Worm (Caenorhabditis elegans): Measurements from ENCODE around the gene clec-163.

The clec-163 gene

DNA sequence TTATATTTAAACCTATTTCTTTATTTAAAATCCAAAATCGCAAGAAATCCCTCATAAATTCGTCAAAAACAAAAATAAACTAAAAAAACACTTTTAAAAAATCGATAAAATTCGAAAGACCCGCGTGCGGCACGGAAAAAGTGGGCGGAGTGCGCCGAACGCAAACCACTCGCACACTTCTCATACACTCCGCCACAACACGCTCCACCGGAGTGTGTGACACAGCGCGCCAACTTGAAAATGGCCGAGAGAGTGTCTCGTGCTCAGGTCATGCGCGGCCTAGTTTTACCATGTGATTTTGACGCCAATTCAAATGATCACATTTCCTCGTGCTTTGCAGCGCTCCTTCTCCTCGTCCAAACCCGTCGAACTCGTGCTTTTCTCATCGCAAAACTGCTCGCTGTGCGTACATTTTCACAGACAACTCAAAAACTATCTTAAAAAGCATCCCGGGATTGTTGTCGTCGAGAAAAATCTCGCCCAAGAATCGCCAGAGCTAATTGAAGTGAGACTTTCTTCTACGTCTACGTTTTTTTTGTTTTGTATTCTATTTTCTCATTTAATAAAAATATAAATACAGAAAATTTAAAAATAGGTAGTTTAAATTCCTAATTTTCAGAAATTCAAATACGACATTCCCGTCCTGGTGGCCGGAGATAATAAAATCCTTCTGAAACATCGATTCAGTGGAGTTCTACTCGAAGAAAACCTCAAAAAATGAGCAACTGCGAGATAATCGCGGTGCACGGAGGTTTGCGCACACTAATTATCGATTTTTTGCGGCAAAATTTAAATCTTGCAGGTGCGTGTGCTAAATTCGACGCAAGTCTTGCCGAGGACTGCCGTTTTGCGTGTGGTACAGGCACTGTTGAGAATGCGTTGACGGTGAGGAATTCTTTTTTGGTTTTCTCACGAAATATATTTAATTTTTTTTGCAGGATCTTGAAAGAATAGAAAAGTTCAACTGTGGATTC, 34.8 kb upstream of the clec-163 start, which contains the start of gene tasp-1:
tasp-1 (plus strand) TSS at position 258 of the 974 bp plus-strand sequence.
- TF ChIP-seq ceh-13 (GFP tag; optimal IDR thresholded peaks at IDR 0.05) (peak; percentile 66), F13C5.2 (tag; optimal IDR thresholded peaks at IDR 0.05) (peak; percentile 99), ama-1 (optimal IDR thresholded peaks at IDR 0.05) (no peak), ets-7 (tag; optimal IDR thresholded peaks at IDR 0.05) (peak; percentile 85), B0310.2 (tag; optimal IDR thresholded peaks at IDR 0.05) (peak; percentile 67), aly-1 (tag; optimal IDR thresholded peaks at IDR 0.05) (peak; percentile 78), pes-1 (GFP tag; IDR thresholded peaks at IDR 0.05) (peak; percentile 92), scrt-1 (GFP tag; IDR thresholded peaks at IDR 0.05) (peak; percentile 85), tbx-11 (GFP tag; IDR thresholded peaks at IDR 0.05) (peak; percentile 91), tbx-37 (GFP tag; conservative IDR thresholded peaks at IDR 0.05) (peak; percentile 89), hmg-4 (GFP tag; optimal IDR thresholded peaks at IDR 0.05) (peak; percentile 98), hnd-1 (tag; optimal IDR thresholded peaks at IDR 0.05) (peak; percentile 74), ceh-36 (tag; optimal IDR thresholded peaks at IDR 0.05) (peak; percentile 81), flt-1 (GFP tag; IDR thresholded peaks at IDR 0.05) (peak; percentile 93), tra-4 (tag; optimal IDR thresholded peaks at IDR 0.05) (peak; percentile 70), hmbx-1 (tag; optimal IDR thresholded peaks at IDR 0.05) (peak; percentile 75), sea-1 (GFP tag; conservative IDR thresholded peaks at IDR 0.05) (peak; percentile 96)

DNA sequence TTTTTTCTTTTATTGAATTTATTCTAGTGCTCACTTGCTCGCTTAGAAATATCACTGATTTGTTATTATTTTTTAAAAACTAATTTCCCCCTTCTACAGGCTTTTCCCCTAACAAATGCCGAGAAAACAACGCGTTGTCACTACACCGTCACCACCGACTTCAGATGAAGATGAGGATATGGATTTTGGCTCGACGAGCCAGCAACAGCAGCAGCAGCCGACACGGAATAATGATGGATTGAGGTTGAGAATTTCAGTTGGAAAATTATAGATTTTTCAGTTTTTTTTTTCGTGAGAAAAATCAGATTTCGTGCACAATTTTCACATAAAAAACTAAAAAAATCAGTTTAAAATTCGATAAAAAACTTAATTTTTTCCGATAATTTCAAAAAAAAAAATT, 31.1 kb upstream of the clec-163 start, which contains the start of gene dpy-28:
dpy-28 (plus strand) TSS at position 100 of the 400 bp plus-strand sequence.
- TF ChIP-seq flt-1 (GFP tag; IDR thresholded peaks at IDR 0.05) (no peak), tbx-37 (GFP tag; conservative IDR thresholded peaks at IDR 0.05) (no peak), ceh-13 (GFP tag; optimal IDR thresholded peaks at IDR 0.05) (no peak), hmbx-1 (tag; optimal IDR thresholded peaks at IDR 0.05) (no peak), hnd-1 (tag; optimal IDR thresholded peaks at IDR 0.05) (no peak), hmg-4 (GFP tag; optimal IDR thresholded peaks at IDR 0.05) (no peak), B0310.2 (tag; optimal IDR thresholded peaks at IDR 0.05) (no peak), ets-7 (tag; optimal IDR thresholded peaks at IDR 0.05) (no peak), ceh-36 (tag; optimal IDR thresholded peaks at IDR 0.05) (no peak), scrt-1 (GFP tag; IDR thresholded peaks at IDR 0.05) (no peak), sea-1 (GFP tag; conservative IDR thresholded peaks at IDR 0.05) (no peak), ama-1 (optimal IDR thresholded peaks at IDR 0.05) (no peak), F13C5.2 (tag; optimal IDR thresholded peaks at IDR 0.05) (no peak), pes-1 (GFP tag; IDR thresholded peaks at IDR 0.05) (no peak), tra-4 (tag; optimal IDR thresholded peaks at IDR 0.05) (no peak), tbx-11 (GFP tag; IDR thresholded peaks at IDR 0.05) (no peak), aly-1 (tag; optimal IDR thresholded peaks at IDR 0.05) (no peak)

DNA sequence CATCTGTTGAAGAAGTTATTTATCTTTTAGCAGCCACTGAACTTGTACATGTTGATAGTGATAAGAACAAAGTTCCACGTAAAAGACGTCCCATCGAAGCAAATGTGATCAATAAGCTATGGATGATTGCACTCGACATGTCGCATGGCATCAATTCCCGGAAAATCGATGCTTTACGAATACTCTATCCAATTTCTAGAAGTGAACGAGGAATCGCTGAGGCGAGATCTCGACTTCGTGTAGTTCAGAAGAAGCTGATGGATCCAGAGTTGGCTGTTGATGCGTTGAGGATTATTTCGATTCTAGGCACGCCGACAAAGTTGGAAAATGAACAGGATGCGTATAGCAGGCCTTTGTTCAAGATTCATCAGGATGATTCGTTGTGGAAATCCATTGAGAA, 24.5 kb upstream of the clec-163 start:
- TF ChIP-seq hmg-4 (GFP tag; optimal IDR thresholded peaks at IDR 0.05), result no peak
- no peak for TF ChIP-seq B0310.2 (tag; optimal IDR thresholded peaks at IDR 0.05)
- no peak for TF ChIP-seq aly-1 (tag; optimal IDR thresholded peaks at IDR 0.05)
- TF ChIP-seq tra-4 (tag; optimal IDR thresholded peaks at IDR 0.05), result no peak
- no peak for TF ChIP-seq ama-1 (optimal IDR thresholded peaks at IDR 0.05)
- TF ChIP-seq hmbx-1 (tag; optimal IDR thresholded peaks at IDR 0.05), result no peak
- TF ChIP-seq pes-1 (GFP tag; IDR thresholded peaks at IDR 0.05), result no peak
- TF ChIP-seq flt-1 (GFP tag; IDR thresholded peaks at IDR 0.05), result no peak
- no peak for TF ChIP-seq ets-7 (tag; optimal IDR thresholded peaks at IDR 0.05)
- TF ChIP-seq ceh-13 (GFP tag; optimal IDR thresholded peaks at IDR 0.05), result no peak
- no peak for TF ChIP-seq ceh-36 (tag; optimal IDR thresholded peaks at IDR 0.05)
- no peak for TF ChIP-seq tbx-37 (GFP tag; conservative IDR thresholded peaks at IDR 0.05)
- TF ChIP-seq hnd-1 (tag; optimal IDR thresholded peaks at IDR 0.05), result no peak
- TF ChIP-seq tbx-11 (GFP tag; IDR thresholded peaks at IDR 0.05), result no peak
- TF ChIP-seq sea-1 (GFP tag; conservative IDR thresholded peaks at IDR 0.05), result no peak
- TF ChIP-seq scrt-1 (GFP tag; IDR thresholded peaks at IDR 0.05), result no peak
- no peak for TF ChIP-seq F13C5.2 (tag; optimal IDR thresholded peaks at IDR 0.05)

DNA sequence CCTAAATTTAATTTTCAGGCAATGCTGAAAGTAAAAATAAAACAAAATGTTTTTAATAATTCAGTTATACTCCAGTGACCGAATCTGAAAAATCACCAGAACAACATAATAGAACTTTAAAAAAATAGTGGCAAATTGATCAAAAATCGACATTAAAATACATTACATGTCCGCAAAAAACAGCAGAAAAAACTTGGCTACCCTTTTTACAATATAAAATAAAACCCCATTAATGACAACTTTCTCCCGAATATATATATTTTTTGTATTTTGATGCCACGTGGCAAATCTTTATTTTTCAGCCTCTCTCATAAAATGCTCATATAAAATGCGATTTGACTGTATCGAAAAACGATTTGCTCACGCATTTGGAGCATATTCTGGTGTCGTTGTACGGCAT, 12.6 kb upstream of the clec-163 start, which contains the start of gene ptr-19:
ptr-19 (plus strand) TSS at position 301 of the 400 bp plus-strand sequence.
- TF ChIP-seq ceh-13 (GFP tag; optimal IDR thresholded peaks at IDR 0.05), result no peak
- TF ChIP-seq ets-7 (tag; optimal IDR thresholded peaks at IDR 0.05), result no peak
- no peak for TF ChIP-seq tbx-11 (GFP tag; IDR thresholded peaks at IDR 0.05)
- TF ChIP-seq aly-1 (tag; optimal IDR thresholded peaks at IDR 0.05), result no peak
- TF ChIP-seq B0310.2 (tag; optimal IDR thresholded peaks at IDR 0.05), result no peak
- no peak for TF ChIP-seq flt-1 (GFP tag; IDR thresholded peaks at IDR 0.05)
- TF ChIP-seq hmbx-1 (tag; optimal IDR thresholded peaks at IDR 0.05), result no peak
- TF ChIP-seq ama-1 (optimal IDR thresholded peaks at IDR 0.05), result no peak
- TF ChIP-seq F13C5.2 (tag; optimal IDR thresholded peaks at IDR 0.05), result no peak
- TF ChIP-seq ceh-36 (tag; optimal IDR thresholded peaks at IDR 0.05), result no peak
- TF ChIP-seq tbx-37 (GFP tag; conservative IDR thresholded peaks at IDR 0.05), result no peak
- no peak for TF ChIP-seq pes-1 (GFP tag; IDR thresholded peaks at IDR 0.05)
- no peak for TF ChIP-seq hmg-4 (GFP tag; optimal IDR thresholded peaks at IDR 0.05)
- no peak for TF ChIP-seq sea-1 (GFP tag; conservative IDR thresholded peaks at IDR 0.05)
- TF ChIP-seq tra-4 (tag; optimal IDR thresholded peaks at IDR 0.05), result no peak

ce11 chrIII:10783052-10783451, 11.1 kb upstream of the clec-163 start:
- TF ChIP-seq F13C5.2 (tag; optimal IDR thresholded peaks at IDR 0.05), result no peak
- no peak for TF ChIP-seq B0310.2 (tag; optimal IDR thresholded peaks at IDR 0.05)
- TF ChIP-seq hmbx-1 (tag; optimal IDR thresholded peaks at IDR 0.05), result no peak
- peak; percentile 41 for TF ChIP-seq ceh-36 (tag; optimal IDR thresholded peaks at IDR 0.05)

ce11 chrIII:10791233-10791632, 2.9 kb upstream of the clec-163 start:
- no peak for TF ChIP-seq tra-4 (tag; optimal IDR thresholded peaks at IDR 0.05)
- TF ChIP-seq hnd-1 (tag; optimal IDR thresholded peaks at IDR 0.05), result no peak
- no peak for TF ChIP-seq hmg-4 (GFP tag; optimal IDR thresholded peaks at IDR 0.05)
- TF ChIP-seq flt-1 (GFP tag; IDR thresholded peaks at IDR 0.05), result no peak
- TF ChIP-seq hmbx-1 (tag; optimal IDR thresholded peaks at IDR 0.05), result no peak
- TF ChIP-seq tbx-11 (GFP tag; IDR thresholded peaks at IDR 0.05), result no peak
- no peak for TF ChIP-seq ama-1 (optimal IDR thresholded peaks at IDR 0.05)
- no peak for TF ChIP-seq B0310.2 (tag; optimal IDR thresholded peaks at IDR 0.05)
- TF ChIP-seq ceh-13 (GFP tag; optimal IDR thresholded peaks at IDR 0.05), result no peak
- no peak for TF ChIP-seq F13C5.2 (tag; optimal IDR thresholded peaks at IDR 0.05)
- no peak for TF ChIP-seq tbx-37 (GFP tag; conservative IDR thresholded peaks at IDR 0.05)
- no peak for TF ChIP-seq scrt-1 (GFP tag; IDR thresholded peaks at IDR 0.05)
- TF ChIP-seq sea-1 (GFP tag; conservative IDR thresholded peaks at IDR 0.05), result no peak
- no peak for TF ChIP-seq aly-1 (tag; optimal IDR thresholded peaks at IDR 0.05)
- TF ChIP-seq ets-7 (tag; optimal IDR thresholded peaks at IDR 0.05), result no peak

Measured in whole organism, early embryonic.